In genomic region chr3R:24010637-24011214, dm6 we compare ENCODE assay signal across 5 fruit fly cellular contexts.
TF ChIP-seq lines count a peak whose summit lies in the region.

No protein-coding gene starts in this region.

- no peak for TF ChIP-seq CTCF in whole organism, embryonic (GFP tag; optimal IDR thresholded peaks at IDR 0.05; lab: Kevin White, UChicago)

TF ChIP-seq in whole organism, adult, 20 proteins besides CTCF, POLR2A, EP300 and RAD21:
- TF ChIP-seq CG33017 (tag; optimal IDR thresholded peaks at IDR 0.05; lab: Kevin White, UChicago) (peak; percentile 1), Crg-1 (GFP tag; optimal IDR thresholded peaks at IDR 0.05; lab: Kevin White, UChicago) (no peak), Clk (GFP tag; optimal IDR thresholded peaks at IDR 0.05; lab: Kevin White, UChicago) (no peak), tj (GFP tag; optimal IDR thresholded peaks at IDR 0.05; lab: Kevin White, UChicago) (no peak), kay (GFP tag; lab: Kevin White, UChicago; ENCODE audit: borderline replicate concordance) (no peak), CG1620 (GFP tag; optimal IDR thresholded peaks at IDR 0.05; lab: Kevin White, UChicago) (no peak), CG11617 (GFP tag; optimal IDR thresholded peaks at IDR 0.05; lab: Kevin White, UChicago) (no peak)

TF ChIP-seq in whole organism, embryonic, 481 proteins besides CTCF, POLR2A, EP300 and RAD21 (continues in another document):
- TF ChIP-seq Max (GFP tag; optimal IDR thresholded peaks at IDR 0.05; lab: Kevin White, UChicago) (no peak), hb (GFP tag; IDR thresholded peaks at IDR 0.05; lab: Robert Waterston, UW; ENCODE audit: partially characterized antibody) (no peak), corto (GFP tag; optimal IDR thresholded peaks at IDR 0.05; lab: Kevin White, UChicago) (no peak), usp (GFP tag; optimal IDR thresholded peaks at IDR 0.05; lab: Kevin White, UChicago) (no peak), CG10979 (tag; optimal IDR thresholded peaks at IDR 0.05; lab: Kevin White, UChicago) (peak; percentile 22), Dip3 (GFP tag; optimal IDR thresholded peaks at IDR 0.05; lab: Kevin White, UChicago) (no peak), Dll (GFP tag; IDR thresholded peaks at IDR 0.05; lab: Robert Waterston, UW; ENCODE audit: partially characterized antibody) (no peak), Dip2 (GFP tag; IDR thresholded peaks at IDR 0.05; lab: Robert Waterston, UW) (no peak), CG9609 (GFP tag; optimal IDR thresholded peaks at IDR 0.05; lab: Kevin White, UChicago) (no peak), gfzf (GFP tag; optimal IDR thresholded peaks at IDR 0.05; lab: Kevin White, UChicago) (no peak), en (GFP tag; optimal IDR thresholded peaks at IDR 0.05; lab: Kevin White, UChicago) (no peak), CG30020 (tag; optimal IDR thresholded peaks at IDR 0.05; lab: Kevin White, UChicago) (no peak), CG2712 (tag; optimal IDR thresholded peaks at IDR 0.05; lab: Kevin White, UChicago) (peak; percentile 46), CG4617 (GFP tag; optimal IDR thresholded peaks at IDR 0.05; lab: Kevin White, UChicago; ENCODE audit: borderline replicate concordance) (no peak), jigr1 (GFP tag; IDR thresholded peaks at IDR 0.05; lab: Robert Waterston, UW) (0 out of 3 replicates have a peak, but pooled peaks have one; percentile 29), CG14667 (GFP tag; IDR thresholded peaks at IDR 0.05; lab: Robert Waterston, UW) (peak; percentile 25; the same call in 1 of the 2 replicates), CG34422 (GFP tag; IDR thresholded peaks at IDR 0.05; lab: Robert Waterston, UW) (0 out of 3 replicates have a peak, but pooled peaks have one; percentile 37), sens (GFP tag; lab: Kevin White, UChicago) (peak; percentile 74), CG34224 (GFP tag; IDR thresholded peaks at IDR 0.05; lab: Robert Waterston, UW; ENCODE audit: partially characterized antibody) (no peak), mam (GFP tag; optimal IDR thresholded peaks at IDR 0.05; lab: Kevin White, UChicago) (peak; percentile 18)

TF ChIP-seq in whole organism, prepupa, 60 proteins besides CTCF, POLR2A, EP300 and RAD21 (continues in another document):
- no peak for TF ChIP-seq fd59A (GFP tag; optimal IDR thresholded peaks at IDR 0.05; lab: Kevin White, UChicago)
- peak; percentile 5 for TF ChIP-seq CG10669 (GFP tag; optimal IDR thresholded peaks at IDR 0.05; lab: Kevin White, UChicago)
- peak; percentile 59 for TF ChIP-seq Hr4 (GFP tag; optimal IDR thresholded peaks at IDR 0.05; lab: Kevin White, UChicago)
- peak; percentile 39 for TF ChIP-seq Gug (GFP tag; IDR thresholded peaks at IDR 0.05; lab: Robert Waterston, UW)
- no peak for TF ChIP-seq Blimp-1 (GFP tag; optimal IDR thresholded peaks at IDR 0.05; lab: Kevin White, UChicago)
- TF ChIP-seq Eip75B (GFP tag; optimal IDR thresholded peaks at IDR 0.05; lab: Kevin White, UChicago): no peak
- peak; percentile 40 for TF ChIP-seq CG4318 (GFP tag; optimal IDR thresholded peaks at IDR 0.05; lab: Kevin White, UChicago)
- peak; percentile 56 for TF ChIP-seq CG34406 (GFP tag; optimal IDR thresholded peaks at IDR 0.05; lab: Kevin White, UChicago)
- peak; percentile 33 for TF ChIP-seq esn (GFP tag; optimal IDR thresholded peaks at IDR 0.05; lab: Kevin White, UChicago)
- peak; percentile 32 for TF ChIP-seq net (GFP tag; optimal IDR thresholded peaks at IDR 0.05; lab: Kevin White, UChicago)
- TF ChIP-seq fkh (GFP tag; optimal IDR thresholded peaks at IDR 0.05; lab: Kevin White, UChicago): no peak
- peak; percentile 14 for TF ChIP-seq CG10631 (GFP tag; optimal IDR thresholded peaks at IDR 0.05; lab: Kevin White, UChicago)
- no peak for TF ChIP-seq Hr38 (GFP tag; optimal IDR thresholded peaks at IDR 0.05; lab: Kevin White, UChicago)
- TF ChIP-seq OdsH (GFP tag; optimal IDR thresholded peaks at IDR 0.05; lab: Kevin White, UChicago): peak; percentile 60
- TF ChIP-seq CG6163 (GFP tag; IDR thresholded peaks at IDR 0.05; lab: Robert Waterston, UW): peak; percentile 74
- peak; percentile 25 for TF ChIP-seq Sox14 (GFP tag; optimal IDR thresholded peaks at IDR 0.05; lab: Kevin White, UChicago)
- TF ChIP-seq Eip93F (GFP tag; optimal IDR thresholded peaks at IDR 0.05; lab: Kevin White, UChicago): no peak
- TF ChIP-seq ss (GFP tag; optimal IDR thresholded peaks at IDR 0.05; lab: Kevin White, UChicago): no peak
- no peak for TF ChIP-seq CG9139 (GFP tag; optimal IDR thresholded peaks at IDR 0.05; lab: Kevin White, UChicago)
- peak; percentile 75 for TF ChIP-seq CG8119 (GFP tag; IDR thresholded peaks at IDR 0.05; lab: Robert Waterston, UW)
- TF ChIP-seq pdm3 (GFP tag; optimal IDR thresholded peaks at IDR 0.05; lab: Kevin White, UChicago): peak; percentile 30
- no peak for TF ChIP-seq salr (GFP tag; optimal IDR thresholded peaks at IDR 0.05; lab: Kevin White, UChicago)
- TF ChIP-seq Sox15 (GFP tag; optimal IDR thresholded peaks at IDR 0.05; lab: Kevin White, UChicago): no peak

TF ChIP-seq in whole organism, pupa, 21 proteins besides CTCF, POLR2A, EP300 and RAD21:
- TF ChIP-seq CG14655 (GFP tag; optimal IDR thresholded peaks at IDR 0.05; lab: Kevin White, UChicago) (peak; percentile 62), Ets98B (GFP tag; IDR thresholded peaks at IDR 0.05; lab: Robert Waterston, UW) (peak; percentile 61), Snoo (tag; optimal IDR thresholded peaks at IDR 0.05; lab: Kevin White, UChicago) (peak; percentile 16), CG13204 (GFP tag; optimal IDR thresholded peaks at IDR 0.05; lab: Kevin White, UChicago) (peak; percentile 46), gl (tag; optimal IDR thresholded peaks at IDR 0.05; lab: Kevin White, UChicago) (no peak), CG17806 (tag; optimal IDR thresholded peaks at IDR 0.05; lab: Kevin White, UChicago) (no peak), D1 (tag; optimal IDR thresholded peaks at IDR 0.05; lab: Kevin White, UChicago) (no peak), CG12605 (GFP tag; IDR thresholded peaks at IDR 0.05; lab: Robert Waterston, UW) (peak; percentile 55), CG34367 (tag; optimal IDR thresholded peaks at IDR 0.05; lab: Kevin White, UChicago) (no peak), CG8159 (tag; optimal IDR thresholded peaks at IDR 0.05; lab: Kevin White, UChicago) (peak; percentile 21), fd96Ca (GFP tag; IDR thresholded peaks at IDR 0.05; lab: Robert Waterston, UW) (peak; percentile 51; the same call in 2 of the 3 replicates), CG15710 (tag; optimal IDR thresholded peaks at IDR 0.05; lab: Kevin White, UChicago) (peak; percentile 7), rn (GFP tag; IDR thresholded peaks at IDR 0.05; lab: Robert Waterston, UW) (0 out of 2 replicates have a peak, but pooled peaks have one; percentile 13), Pif1A (GFP tag; optimal IDR thresholded peaks at IDR 0.05; lab: Kevin White, UChicago) (peak; percentile 39), CG32121 (GFP tag; IDR thresholded peaks at IDR 0.05; lab: Robert Waterston, UW) (peak; percentile 72), EcR (GFP tag; optimal IDR thresholded peaks at IDR 0.05; lab: Kevin White, UChicago) (no peak), CG4496 (GFP tag; IDR thresholded peaks at IDR 0.05; lab: Robert Waterston, UW) (peak; percentile 75; the same call in 2 of the 3 replicates), CG8301 (tag; optimal IDR thresholded peaks at IDR 0.05; lab: Kevin White, UChicago) (peak; percentile 53)

TF ChIP-seq in whole organism, wandering third instar larva, 38 proteins besides CTCF, POLR2A, EP300 and RAD21:
- no peak for TF ChIP-seq usp (GFP tag; optimal IDR thresholded peaks at IDR 0.05; lab: Kevin White, UChicago)
- no peak for TF ChIP-seq CrebA (GFP tag; optimal IDR thresholded peaks at IDR 0.05; lab: Kevin White, UChicago; ENCODE audit: borderline replicate concordance)
- TF ChIP-seq Vsx2 (GFP tag; optimal IDR thresholded peaks at IDR 0.05; lab: Kevin White, UChicago; ENCODE audit: partially characterized antibody): no peak
- TF ChIP-seq h (GFP tag; optimal IDR thresholded peaks at IDR 0.05; lab: Kevin White, UChicago): peak; percentile 49
- TF ChIP-seq rgr (GFP tag; optimal IDR thresholded peaks at IDR 0.05; lab: Kevin White, UChicago): peak; percentile 32
- peak; percentile 16 for TF ChIP-seq Sp1 (GFP tag; optimal IDR thresholded peaks at IDR 0.05; lab: Kevin White, UChicago)
- TF ChIP-seq br (GFP tag; optimal IDR thresholded peaks at IDR 0.05; lab: Kevin White, UChicago): peak; percentile 5
- TF ChIP-seq psq (GFP tag; optimal IDR thresholded peaks at IDR 0.05; lab: Kevin White, UChicago): peak; percentile 2
- TF ChIP-seq OdsH (GFP tag; optimal IDR thresholded peaks at IDR 0.05; lab: Kevin White, UChicago): peak; percentile 27
- no peak for TF ChIP-seq brk (GFP tag; optimal IDR thresholded peaks at IDR 0.05; lab: Kevin White, UChicago)
- TF ChIP-seq HLH106 (tag; optimal IDR thresholded peaks at IDR 0.05; lab: Kevin White, UChicago): peak; percentile 33
- TF ChIP-seq foxo (GFP tag; optimal IDR thresholded peaks at IDR 0.05; lab: Kevin White, UChicago): peak in 1 of 2 experiments; percentile 37
- peak; percentile 21 for TF ChIP-seq fru (GFP tag; optimal IDR thresholded peaks at IDR 0.05; lab: Kevin White, UChicago)
- no peak for TF ChIP-seq ey (GFP tag; optimal IDR thresholded peaks at IDR 0.05; lab: Kevin White, UChicago)
- TF ChIP-seq dsf (GFP tag; optimal IDR thresholded peaks at IDR 0.05; lab: Kevin White, UChicago; ENCODE audit: borderline replicate concordance): no peak
- no peak for TF ChIP-seq pan (optimal IDR thresholded peaks at IDR 0.05; lab: Kevin White, UChicago)
- no peak for TF ChIP-seq GATAd (GFP tag; optimal IDR thresholded peaks at IDR 0.05; lab: Kevin White, UChicago)
- TF ChIP-seq N (GFP tag; optimal IDR thresholded peaks at IDR 0.05; lab: Kevin White, UChicago): no peak
- TF ChIP-seq sv (GFP tag; optimal IDR thresholded peaks at IDR 0.05; lab: Kevin White, UChicago): no peak
